Fruit fly (Drosophila melanogaster) whole organism, embryonic: Measurements from ENCODE around the gene beat-Vc.

ENCODE experiments used
- Antp ChIP-seq: fragments of 200-800 bp; sonication (Bioruptor generic); optimal IDR thresholded peaks from 3 replicates; lab custom pipeline; 2016; ENCODE audit warnings: missing biosample characterization, missing genetic modification characterization
- Atf6 ChIP-seq: fragments of 200-800 bp; sonication (Bioruptor generic); IDR thresholded peaks from 2 replicates; pipeline ENCODE4 v1.3.6; 2022; ENCODE audit warnings: missing biosample characterization, missing genetic modification characterization
- CG10462 ChIP-seq: fragments of 200-800 bp; sonication (Bioruptor generic); optimal IDR thresholded peaks from 2 replicates; lab custom pipeline; 2016; ENCODE audit warnings: missing biosample characterization, missing genetic modification characterization
- CG12071 ChIP-seq: fragments of 200-800 bp; sonication (Bioruptor generic); optimal IDR thresholded peaks from 3 replicates; lab custom pipeline; 2018; ENCODE audit warnings: missing biosample characterization, mild to moderate bottlenecking, missing genetic modification characterization
- CG13894 ChIP-seq: fragments of 200-800 bp; sonication (Bioruptor generic); optimal IDR thresholded peaks from 3 replicates; lab custom pipeline; 2018; ENCODE audit warnings: missing biosample characterization, mild to moderate bottlenecking, missing genetic modification characterization, moderate library complexity
- CG15011 ChIP-seq: fragments of 200-800 bp; sonication (Bioruptor generic); optimal IDR thresholded peaks from 3 replicates; lab custom pipeline; 2018; ENCODE audit warnings: missing biosample characterization, mild to moderate bottlenecking, missing genetic modification characterization
- CG1529 ChIP-seq: fragments of 200-800 bp; sonication (Bioruptor generic); optimal IDR thresholded peaks from 3 replicates; lab custom pipeline; 2018; ENCODE audit warnings: missing biosample characterization, missing genetic modification characterization
- CG15514 ChIP-seq: fragments of 200-800 bp; sonication (Bioruptor generic); optimal IDR thresholded peaks from 3 replicates; lab custom pipeline; 2017; ENCODE audit warnings: missing biosample characterization, missing genetic modification characterization, mild to moderate bottlenecking, moderate library complexity, missing genetic modification reagents
- CG15601 ChIP-seq: fragments of 200-800 bp; sonication (Bioruptor generic); optimal IDR thresholded peaks from 3 replicates; lab custom pipeline; 2019; ENCODE audit warnings: missing biosample characterization, mild to moderate bottlenecking, missing genetic modification characterization, moderate library complexity
- CG1602 ChIP-seq: fragments of 200-800 bp; sonication (Bioruptor generic); optimal IDR thresholded peaks from 3 replicates; lab custom pipeline; 2016; ENCODE audit warnings: missing biosample characterization, missing genetic modification characterization
- CG17385 ChIP-seq: fragments of 200-800 bp; sonication (Bioruptor generic); optimal IDR thresholded peaks from 3 replicates; lab custom pipeline; 2018; ENCODE audit warnings: missing biosample characterization, mild to moderate bottlenecking, missing genetic modification characterization
- CG1792 ChIP-seq: fragments of 200-800 bp; sonication (Bioruptor generic); optimal IDR thresholded peaks from 2 replicates; lab custom pipeline; 2016; ENCODE audit warnings: missing biosample characterization, missing genetic modification characterization
- CG33213 ChIP-seq: fragments of 200-800 bp; sonication (Bioruptor generic); optimal IDR thresholded peaks from 3 replicates; lab custom pipeline; 2016; ENCODE audit warnings: missing biosample characterization, missing genetic modification characterization
- CG33557 ChIP-seq: fragments of 200-800 bp; sonication (Bioruptor generic); optimal IDR thresholded peaks from 2 replicates; lab custom pipeline; 2019; ENCODE audit warnings: missing biosample characterization, mild to moderate bottlenecking, missing genetic modification characterization, moderate library complexity
- CG34224 ChIP-seq: fragments of 200-800 bp; sonication (Bioruptor generic); IDR thresholded peaks from 3 replicates; pipeline ENCODE4 v1.3.6; 2022; ENCODE audit warnings: missing biosample characterization, missing genetic modification characterization; ENCODE audit not compliant: partially characterized antibody
- CG6254 ChIP-seq: fragments of 200-800 bp; sonication (Bioruptor generic); optimal IDR thresholded peaks from 3 replicates; lab custom pipeline; 2017; ENCODE audit warnings: mild to moderate bottlenecking, missing biosample characterization, missing genetic modification reagents, missing genetic modification characterization
- CG7357 ChIP-seq: fragments of 200-800 bp; sonication (Bioruptor generic); IDR thresholded peaks from 3 replicates; pipeline ENCODE4 v1.3.6; 2022; ENCODE audit warnings: missing biosample characterization, missing genetic modification characterization
- CG7372 ChIP-seq: fragments of 200-800 bp; sonication (Bioruptor generic); IDR thresholded peaks from 2 replicates; pipeline ENCODE4 v1.3.6; 2022; ENCODE audit warnings: missing biosample characterization, missing genetic modification characterization
- CG7839 ChIP-seq: fragments of 200-800 bp; sonication (Bioruptor generic); optimal IDR thresholded peaks from 3 replicates; lab custom pipeline; 2018; ENCODE audit warnings: missing biosample characterization, mild to moderate bottlenecking, missing genetic modification characterization, moderate library complexity
- CG9215 ChIP-seq: fragments of 200-800 bp; sonication (Bioruptor generic); IDR thresholded peaks from 2 replicates; pipeline ENCODE4 v1.3.6; 2022; ENCODE audit warnings: missing biosample characterization, missing genetic modification characterization
- CG9437 ChIP-seq: fragments of 200-800 bp; sonication (Bioruptor generic); optimal IDR thresholded peaks from 2 replicates; lab custom pipeline; 2018; ENCODE audit warnings: missing biosample characterization, mild to moderate bottlenecking, missing genetic modification characterization
- CrebB ChIP-seq: fragments of 200-800 bp; sonication (Bioruptor generic); optimal IDR thresholded peaks from 3 replicates; lab custom pipeline; 2018; ENCODE audit warnings: missing biosample characterization, mild to moderate bottlenecking, missing genetic modification characterization
- Drgx ChIP-seq: fragments of 200-800 bp; sonication (Bioruptor generic); IDR thresholded peaks from 2 replicates; pipeline ENCODE4 v1.3.6; 2022; ENCODE audit warnings: missing biosample characterization, missing genetic modification characterization
- Ets97D ChIP-seq: fragments of 200-800 bp; sonication (Bioruptor generic); optimal IDR thresholded peaks from 3 replicates; lab custom pipeline; 2016; ENCODE audit warnings: missing biosample characterization, missing genetic modification characterization
- HmgZ ChIP-seq: fragments of 200-800 bp; sonication (Bioruptor generic); optimal IDR thresholded peaks from 2 replicates; lab custom pipeline; 2018; ENCODE audit warnings: missing biosample characterization, mild to moderate bottlenecking, missing genetic modification characterization
- Med ChIP-seq: fragments of 200-800 bp; sonication (Bioruptor generic); peaks from one replicate; lab custom pipeline; 2016; ENCODE audit warnings: missing biosample characterization, missing genetic modification characterization, mild to moderate bottlenecking, inconsistent platforms, moderate library complexity
- Nf-YB ChIP-seq: fragments of 200-800 bp; sonication (Bioruptor generic); optimal IDR thresholded peaks from 3 replicates; lab custom pipeline; 2019; ENCODE audit warnings: missing biosample characterization, mild to moderate bottlenecking, missing genetic modification characterization, moderate library complexity
- Ravus ChIP-seq: fragments of 200-800 bp; sonication (Bioruptor generic); IDR thresholded peaks from 2 replicates; pipeline ENCODE4 v1.3.6; 2022; ENCODE audit warnings: missing biosample characterization, missing genetic modification characterization
- Rfx ChIP-seq: fragments of 200-800 bp; sonication (Bioruptor generic); IDR thresholded peaks from 2 replicates; pipeline ENCODE4 v1.3.6; 2022; ENCODE audit warnings: missing biosample characterization, missing genetic modification characterization
- Stat92E ChIP-seq, 3 experiments: fragments of >200 bp in 2 of 3; fragments of 200-800 bp in 1 of 3; sonication (Bioruptor generic) in 1 of 3; optimal IDR thresholded peaks; 2 replicates each; lab custom pipeline; 2017 to 2019; ENCODE audit warnings: missing biosample characterization in 3 of 3, missing genetic modification characterization in 3 of 3, mild to moderate bottlenecking in 1 of 3, moderate library complexity in 1 of 3
- TFAM ChIP-seq: fragments of 200-800 bp; sonication (Bioruptor generic); optimal IDR thresholded peaks from 2 replicates; lab custom pipeline; 2017; ENCODE audit warnings: missing biosample characterization, missing genetic modification characterization, inconsistent platforms
- ac ChIP-seq: fragments of 200-800 bp; sonication (Bioruptor generic); optimal IDR thresholded peaks from 3 replicates; lab custom pipeline; 2017; ENCODE audit warnings: missing biosample characterization, mild to moderate bottlenecking, missing genetic modification characterization
- az2 ChIP-seq: fragments of 200-800 bp; sonication (Bioruptor generic); optimal IDR thresholded peaks from 3 replicates; lab custom pipeline; 2016; ENCODE audit warnings: missing biosample characterization, missing genetic modification characterization
- br ChIP-seq: fragments of >200 bp; optimal IDR thresholded peaks from 2 replicates; lab custom pipeline; 2017
- caup ChIP-seq: fragments of 200-800 bp; sonication (Bioruptor generic); optimal IDR thresholded peaks from 3 replicates; lab custom pipeline; 2017; ENCODE audit warnings: missing biosample characterization, mild to moderate bottlenecking, missing genetic modification characterization, moderate library complexity; ENCODE audit not compliant: severe bottlenecking
- chinmo ChIP-seq: fragments of 200-800 bp; sonication (Bioruptor generic); IDR thresholded peaks from 4 replicates; pipeline ENCODE4 v1.3.6; 2022; ENCODE audit warnings: missing biosample characterization, missing genetic modification characterization; ENCODE audit not compliant: partially characterized antibody
- esg ChIP-seq: fragments of 200-800 bp; sonication (Bioruptor generic); conservative IDR thresholded peaks from 2 replicates; pipeline ENCODE4 v1.3.6; 2022; ENCODE audit warnings: missing biosample characterization, missing genetic modification characterization
- fru ChIP-seq: fragments of >200 bp; optimal IDR thresholded peaks from 2 replicates; lab custom pipeline; 2017
- nmo ChIP-seq: fragments of 200-800 bp; sonication (Bioruptor generic); optimal IDR thresholded peaks from 2 replicates; lab custom pipeline; 2018; ENCODE audit warnings: missing biosample characterization, mild to moderate bottlenecking, missing genetic modification characterization, moderate library complexity
- nom ChIP-seq: fragments of 200-800 bp; sonication (Bioruptor generic); optimal IDR thresholded peaks from 2 replicates; lab custom pipeline; 2017; ENCODE audit warnings: missing biosample characterization, missing genetic modification characterization, mild to moderate bottlenecking, moderate library complexity, missing genetic modification reagents
- pho ChIP-seq: fragments of 200-800 bp; sonication (Bioruptor generic); optimal IDR thresholded peaks from 2 replicates; lab custom pipeline; 2016; ENCODE audit warnings: missing biosample characterization, missing genetic modification characterization
- pros ChIP-seq: fragments of 200-800 bp; sonication (Bioruptor generic); optimal IDR thresholded peaks from 3 replicates; lab custom pipeline; 2019; ENCODE audit warnings: missing biosample characterization, mild to moderate bottlenecking, missing genetic modification characterization, moderate library complexity
- sqz ChIP-seq: fragments of 200-800 bp; sonication (Bioruptor generic); optimal IDR thresholded peaks from 3 replicates; lab custom pipeline; 2018; ENCODE audit warnings: missing biosample characterization, mild to moderate bottlenecking, missing genetic modification characterization
- stwl ChIP-seq: fragments of 200-800 bp; sonication (Bioruptor generic); optimal IDR thresholded peaks from 3 replicates; lab custom pipeline; 2018; ENCODE audit warnings: missing biosample characterization, mild to moderate bottlenecking, missing genetic modification characterization, moderate library complexity
- trh ChIP-seq: fragments of 200-800 bp; sonication (Bioruptor generic); optimal IDR thresholded peaks from 2 replicates; lab custom pipeline; 2016; ENCODE audit warnings: missing biosample characterization, missing genetic modification characterization

Gene beat-Vc

dm6 chr3R:12717588-12718535, 65.2 kb downstream of the beat-Vc start (continued):
- TF ChIP-seq CG9215 (GFP tag; lab: Robert Waterston, UW), result peak; percentile 32; the same call in 1 of the 2 replicates
- TF ChIP-seq, all 482 proteins: peak for 248

- TF ChIP-seq Rfx (GFP tag; lab: Robert Waterston, UW), result peak; percentile 42
- no peak for TF ChIP-seq stwl (tag; lab: Kevin White, UChicago)
- TF ChIP-seq nom (GFP tag; lab: Kevin White, UChicago), result peak; percentile 90
- no peak for TF ChIP-seq ac (GFP tag; lab: Kevin White, UChicago)
- no peak for TF ChIP-seq Nf-YB
- 0 out of 2 replicates have a peak, but pooled peaks have one; percentile 23 for TF ChIP-seq Atf6 (GFP tag; lab: Robert Waterston, UW)
- TF ChIP-seq sqz (GFP tag; lab: Kevin White, UChicago), result peak; percentile 33
- no peak for TF ChIP-seq pros
- no peak for TF ChIP-seq CG9437 (GFP tag; lab: Kevin White, UChicago)
- TF ChIP-seq CG15514 (GFP tag; lab: Kevin White, UChicago), result peak; percentile 97
- TF ChIP-seq chinmo (GFP tag; lab: Robert Waterston, UW), result 0 out of 4 replicates have a peak, but pooled peaks have one; percentile 39
- TF ChIP-seq CG6254, result no peak
- TF ChIP-seq CG13894 (tag; lab: Kevin White, UChicago), result peak; percentile 22
- TF ChIP-seq CG34224 (GFP tag; lab: Robert Waterston, UW), result peak; percentile 38; the same call in 1 of the 3 replicates
- no peak for TF ChIP-seq CG15601 (tag; lab: Kevin White, UChicago)
- TF ChIP-seq Med (GFP tag; lab: Kevin White, UChicago), result peak; percentile 22
- 0 out of 2 replicates have a peak, but pooled peaks have one; percentile 46 for TF ChIP-seq CG7372 (GFP tag; lab: Robert Waterston, UW)
- TF ChIP-seq Drgx (GFP tag; lab: Robert Waterston, UW), result peak; percentile 38; the same call in 1 of the 2 replicates
- TF ChIP-seq, all 482 proteins: peak for 11
These were observed 66.1 kb downstream of the beat-Vc start for dm6 chr3R:12716894-12717293.

- TF ChIP-seq Ets97D (GFP tag; lab: Kevin White, UChicago) (no peak), CG1602 (no peak), CG6254 (no peak), CG1792 (no peak), TFAM (GFP tag; lab: Kevin White, UChicago) (no peak), CG10462 (GFP tag; lab: Kevin White, UChicago) (no peak), Ravus (no peak), HmgZ (tag; lab: Kevin White, UChicago) (peak; percentile 21), CG7357 (GFP tag; lab: Robert Waterston, UW) (no peak), az2 (GFP tag; lab: Kevin White, UChicago) (no peak), Antp (GFP tag; lab: Kevin White, UChicago) (no peak), CG15011 (GFP tag; lab: Kevin White, UChicago) (no peak), CG17385 (GFP tag; lab: Kevin White, UChicago) (no peak), CG1529 (GFP tag; lab: Kevin White, UChicago) (no peak), CrebB (tag; lab: Kevin White, UChicago) (peak; percentile 1), fru (no peak), nmo (no peak), CG12071 (peak; percentile 54), caup (GFP tag; lab: Kevin White, UChicago) (peak; percentile 35), pho (GFP tag; lab: Kevin White, UChicago) (no peak), esg (GFP tag; lab: Robert Waterston, UW) (no peak), CG7839 (tag; lab: Kevin White, UChicago) (no peak), Stat92E (GFP tag; optimal IDR thresholded peaks at IDR 0.05; lab: Kevin White, UChicago) (no peak), CG33213 (GFP tag; lab: Kevin White, UChicago) (no peak), br (no peak), CG33557 (GFP tag; lab: Kevin White, UChicago) (no peak), trh (GFP tag; lab: Kevin White, UChicago) (no peak), CG13894 (tag; lab: Kevin White, UChicago) (peak; percentile 19), Atf6 (GFP tag; lab: Robert Waterston, UW) (0 out of 2 replicates have a peak, but pooled peaks have one; percentile 18)
These were observed 66.8 kb downstream of the beat-Vc start for dm6 chr3R:12716251-12716650.
